Worm (Caenorhabditis elegans) whole organism, L3 larva: Measurements from ENCODE around the gene npp-16.

Source experiments
- R02D3.7 ChIP-seq: fragments of 150-350 bp; optimal IDR thresholded peaks from 2 replicates; lab custom pipeline; 2014; ENCODE audit warnings: missing biosample characterization, missing genetic modification characterization
- aly-2 ChIP-seq: fragments of 150-350 bp; optimal IDR thresholded peaks from 2 replicates; lab custom pipeline; 2014; ENCODE audit warnings: missing biosample characterization, missing genetic modification characterization
- ama-1 ChIP-seq: fragments of 150-350 bp; optimal IDR thresholded peaks from 2 replicates; lab custom pipeline; 2018
- ceh-16 ChIP-seq: sonication (generic microtip); optimal IDR thresholded peaks from 2 replicates; lab custom pipeline; 2017; ENCODE audit warnings: missing biosample characterization, missing genetic modification characterization
- ceh-28 ChIP-seq: fragments of 150-350 bp; optimal IDR thresholded peaks from 2 replicates; lab custom pipeline; 2014; ENCODE audit warnings: missing biosample characterization, missing genetic modification reagents, missing genetic modification characterization
- ceh-82 ChIP-seq: fragments of 150-350 bp; optimal IDR thresholded peaks from 2 replicates; lab custom pipeline; 2014; ENCODE audit warnings: missing biosample characterization, missing genetic modification characterization
- ceh-9 ChIP-seq: sonication (generic microtip); optimal IDR thresholded peaks from 2 replicates; lab custom pipeline; 2018; ENCODE audit warnings: missing biosample characterization, missing genetic modification characterization
- daf-12 ChIP-seq: fragments of 150-350 bp; optimal IDR thresholded peaks from 2 replicates; lab custom pipeline; 2014; ENCODE audit warnings: missing biosample characterization, missing genetic modification reagents, missing genetic modification characterization
- egl-27 ChIP-seq: sonication (generic microtip); optimal IDR thresholded peaks from 4 replicates; lab custom pipeline; 2017; ENCODE audit warnings: missing biosample characterization, missing genetic modification reagents, missing genetic modification characterization
- egl-5 ChIP-seq: fragments of 150-350 bp; optimal IDR thresholded peaks from 2 replicates; lab custom pipeline; 2017; ENCODE audit warnings: missing biosample characterization, missing genetic modification reagents, missing genetic modification characterization, inconsistent platforms
- elt-1 ChIP-seq: fragments of 150-350 bp; optimal IDR thresholded peaks from 2 replicates; lab custom pipeline; 2014; ENCODE audit warnings: missing biosample characterization, missing genetic modification characterization
- elt-2 ChIP-seq: sonication (generic microtip); optimal IDR thresholded peaks from 2 replicates; lab custom pipeline; 2016; ENCODE audit warnings: missing genetic modification reagents, mild to moderate bottlenecking, missing genetic modification characterization, missing compliant biosample characterization
- elt-3 ChIP-seq, 3 experiments: fragments of 150-350 bp in 1 of 3; sonication (generic microtip) in 2 of 3; optimal IDR thresholded peaks; 2 replicates in 2 of 3; 4 replicates in 1 of 3; lab custom pipeline; 2014 to 2017; ENCODE audit warnings: missing biosample characterization in 3 of 3, missing genetic modification characterization in 3 of 3
- eor-1 ChIP-seq, 2 experiments: fragments of 150-350 bp; optimal IDR thresholded peaks; 2 replicates each; lab custom pipeline; 2014 to 2018; ENCODE audit warnings: missing biosample characterization in 2 of 2, missing genetic modification characterization in 2 of 2
- fkh-2 ChIP-seq: fragments of 150-350 bp; optimal IDR thresholded peaks from 2 replicates; lab custom pipeline; 2014; ENCODE audit warnings: missing biosample characterization, missing genetic modification reagents, missing genetic modification characterization
- fos-1 ChIP-seq: fragments of 150-350 bp; optimal IDR thresholded peaks from 2 replicates; lab custom pipeline; 2014; ENCODE audit warnings: missing biosample characterization, missing genetic modification characterization
- hmg-11 ChIP-seq: sonication (generic microtip); optimal IDR thresholded peaks from 2 replicates; lab custom pipeline; 2016; ENCODE audit warnings: missing genetic modification characterization, missing compliant biosample characterization
- jun-1 ChIP-seq: fragments of 150-350 bp; optimal IDR thresholded peaks from 2 replicates; lab custom pipeline; 2014; ENCODE audit warnings: missing biosample characterization, missing genetic modification reagents, missing genetic modification characterization
- lin-15B ChIP-seq: fragments of 150-350 bp; optimal IDR thresholded peaks from 2 replicates; lab custom pipeline; 2014; ENCODE audit warnings: missing biosample characterization, missing genetic modification characterization
- lin-39 ChIP-seq: fragments of 150-350 bp; optimal IDR thresholded peaks from 2 replicates; lab custom pipeline; 2018; ENCODE audit warnings: missing biosample characterization, missing genetic modification reagents, missing genetic modification characterization
- lsy-12 ChIP-seq: sonication (generic microtip); optimal IDR thresholded peaks from 2 replicates; lab custom pipeline; 2016; ENCODE audit warnings: mild to moderate bottlenecking, missing genetic modification characterization, missing compliant biosample characterization
- mdl-1 ChIP-seq: fragments of 150-350 bp; optimal IDR thresholded peaks from 2 replicates; lab custom pipeline; 2014; ENCODE audit warnings: missing biosample characterization, missing genetic modification characterization
- mml-1 ChIP-seq: fragments of 150-350 bp; sonication (generic microtip); optimal IDR thresholded peaks from 3 replicates; lab custom pipeline; 2014; ENCODE audit warnings: missing biosample characterization, missing genetic modification characterization
- nfya-1 ChIP-seq: sonication (generic microtip); optimal IDR thresholded peaks from 2 replicates; lab custom pipeline; 2017; ENCODE audit warnings: missing genetic modification characterization, mild to moderate bottlenecking, missing compliant biosample characterization, antibody characterized with exemption, moderate library complexity; ENCODE audit not compliant: insufficient read depth
- nhr-11 ChIP-seq: fragments of 150-350 bp; optimal IDR thresholded peaks from 2 replicates; lab custom pipeline; 2014; ENCODE audit warnings: missing biosample characterization, missing genetic modification characterization
- nhr-12 ChIP-seq: fragments of 150-350 bp; optimal IDR thresholded peaks from 2 replicates; lab custom pipeline; 2014; ENCODE audit warnings: missing biosample characterization, missing genetic modification characterization
- nhr-23 ChIP-seq: fragments of 150-350 bp; optimal IDR thresholded peaks from 2 replicates; lab custom pipeline; 2014; ENCODE audit warnings: missing biosample characterization, missing genetic modification reagents, missing genetic modification characterization
- nhr-237 ChIP-seq: fragments of 150-350 bp; optimal IDR thresholded peaks from 2 replicates; lab custom pipeline; 2014; ENCODE audit warnings: missing biosample characterization, missing genetic modification characterization
- nhr-25 ChIP-seq: sonication (generic microtip); optimal IDR thresholded peaks from 2 replicates; lab custom pipeline; 2017; ENCODE audit warnings: missing biosample characterization, missing genetic modification characterization
- nhr-28 ChIP-seq: fragments of 150-350 bp; optimal IDR thresholded peaks from 2 replicates; lab custom pipeline; 2014; ENCODE audit warnings: missing biosample characterization, missing genetic modification characterization
- nhr-43 ChIP-seq: sonication (generic microtip); optimal IDR thresholded peaks from 2 replicates; lab custom pipeline; 2016; ENCODE audit warnings: mild to moderate bottlenecking, missing genetic modification characterization, missing compliant biosample characterization; ENCODE audit not compliant: poor library complexity, severe bottlenecking
- nhr-67 ChIP-seq: fragments of 150-350 bp; optimal IDR thresholded peaks from 2 replicates; lab custom pipeline; 2014; ENCODE audit warnings: missing biosample characterization, missing genetic modification characterization
- nhr-76 ChIP-seq: fragments of 150-350 bp; sonication (generic microtip); optimal IDR thresholded peaks from 5 replicates; lab custom pipeline; 2014; ENCODE audit warnings: missing biosample characterization, missing genetic modification characterization
- nhr-77 ChIP-seq: fragments of 150-350 bp; optimal IDR thresholded peaks from 2 replicates; lab custom pipeline; 2014; ENCODE audit warnings: missing biosample characterization, missing genetic modification characterization
- pha-4 ChIP-seq: fragments of 150-350 bp; optimal IDR thresholded peaks from 2 replicates; lab custom pipeline; 2014; ENCODE audit warnings: missing biosample characterization, missing genetic modification reagents, missing genetic modification characterization
- pqm-1 ChIP-seq: fragments of 150-350 bp; optimal IDR thresholded peaks from 2 replicates; lab custom pipeline; 2017; ENCODE audit warnings: missing biosample characterization, missing genetic modification characterization, inconsistent platforms
- sea-2 ChIP-seq: fragments of 150-350 bp; sonication (generic microtip); optimal IDR thresholded peaks from 4 replicates; lab custom pipeline; 2014; ENCODE audit warnings: missing biosample characterization, missing genetic modification reagents, missing genetic modification characterization
- skn-1 ChIP-seq: fragments of 150-350 bp; optimal IDR thresholded peaks from 2 replicates; lab custom pipeline; 2014; ENCODE audit warnings: missing biosample characterization, missing genetic modification characterization
- snpc-4 ChIP-seq: fragments of 150-350 bp; optimal IDR thresholded peaks from 2 replicates; lab custom pipeline; 2014; ENCODE audit warnings: missing biosample characterization, missing genetic modification characterization
- tbx-2 ChIP-seq: sonication (generic microtip); optimal IDR thresholded peaks from 2 replicates; lab custom pipeline; 2016; ENCODE audit warnings: mild to moderate bottlenecking, missing genetic modification characterization, missing compliant biosample characterization
- unc-39 ChIP-seq: sonication (generic microtip); optimal IDR thresholded peaks from 4 replicates; lab custom pipeline; 2017; ENCODE audit warnings: missing biosample characterization, missing genetic modification characterization
- unc-62 ChIP-seq: fragments of 150-350 bp; sonication (generic microtip); optimal IDR thresholded peaks from 4 replicates; lab custom pipeline; 2014; ENCODE audit warnings: missing biosample characterization, missing genetic modification reagents, missing genetic modification characterization
- zag-1 ChIP-seq: fragments of 150-350 bp; optimal IDR thresholded peaks from 2 replicates; lab custom pipeline; 2014; ENCODE audit warnings: missing biosample characterization, missing genetic modification characterization
- ztf-11 ChIP-seq: fragments of 150-350 bp; optimal IDR thresholded peaks from 2 replicates; lab custom pipeline; 2014; ENCODE audit warnings: missing biosample characterization, missing genetic modification characterization
- ztf-4 ChIP-seq: fragments of 150-350 bp; optimal IDR thresholded peaks from 2 replicates; lab custom pipeline; 2014; ENCODE audit warnings: missing biosample characterization, missing genetic modification characterization

Gene npp-16

DNA sequence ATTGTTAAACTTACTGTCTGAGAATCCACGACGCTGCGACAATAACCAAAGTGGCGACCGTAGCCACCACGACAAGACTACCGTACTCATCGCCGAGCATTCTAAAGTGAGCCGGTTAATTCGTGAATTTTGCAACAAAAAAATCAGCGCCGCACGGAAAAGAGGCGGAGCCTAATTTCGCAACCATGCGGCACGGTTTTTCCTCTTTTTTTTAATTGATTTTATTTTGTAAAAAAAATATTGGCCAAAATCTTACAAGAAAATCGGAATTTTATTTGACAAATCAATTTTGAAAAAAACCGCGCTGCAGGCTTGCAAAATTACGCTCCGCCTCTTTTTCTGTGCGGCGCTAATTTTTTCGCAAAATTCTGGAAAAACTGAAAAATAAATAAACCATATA lies 17.8 kb downstream of the npp-16 start, which contains the start of gene dolk-1:
TSS of gene dolk-1 (minus strand) at position 101 of the 400 bp plus-strand sequence.
- TF ChIP-seq ztf-4 (tag; lab: Kevin White, UChicago): no peak
- TF ChIP-seq fkh-2: no peak
- TF ChIP-seq ama-1 (lab: Kevin White, UChicago): no peak
- TF ChIP-seq ceh-9 (tag; lab: Kevin White, UChicago): no peak
- no peak for TF ChIP-seq elt-2 (tag; lab: Kevin White, UChicago)
- TF ChIP-seq lsy-12 (tag; lab: Kevin White, UChicago): no peak
- TF ChIP-seq nhr-25: no peak
- no peak for TF ChIP-seq nfya-1
- TF ChIP-seq eor-1 (tag; optimal IDR thresholded peaks at IDR 0.05; lab: Kevin White, UChicago): no peak
- TF ChIP-seq elt-3 (tag; optimal IDR thresholded peaks at IDR 0.05; lab: Kevin White, UChicago): no peak
- no peak for TF ChIP-seq snpc-4 (tag; lab: Kevin White, UChicago)
- TF ChIP-seq mml-1 (tag; lab: Kevin White, UChicago): no peak
- no peak for TF ChIP-seq sea-2 (GFP tag; lab: Kevin White, UChicago)
- no peak for TF ChIP-seq ceh-82
- no peak for TF ChIP-seq unc-62 (GFP tag; lab: Kevin White, UChicago)
- no peak for TF ChIP-seq nhr-67 (tag; lab: Kevin White, UChicago)

DNA sequence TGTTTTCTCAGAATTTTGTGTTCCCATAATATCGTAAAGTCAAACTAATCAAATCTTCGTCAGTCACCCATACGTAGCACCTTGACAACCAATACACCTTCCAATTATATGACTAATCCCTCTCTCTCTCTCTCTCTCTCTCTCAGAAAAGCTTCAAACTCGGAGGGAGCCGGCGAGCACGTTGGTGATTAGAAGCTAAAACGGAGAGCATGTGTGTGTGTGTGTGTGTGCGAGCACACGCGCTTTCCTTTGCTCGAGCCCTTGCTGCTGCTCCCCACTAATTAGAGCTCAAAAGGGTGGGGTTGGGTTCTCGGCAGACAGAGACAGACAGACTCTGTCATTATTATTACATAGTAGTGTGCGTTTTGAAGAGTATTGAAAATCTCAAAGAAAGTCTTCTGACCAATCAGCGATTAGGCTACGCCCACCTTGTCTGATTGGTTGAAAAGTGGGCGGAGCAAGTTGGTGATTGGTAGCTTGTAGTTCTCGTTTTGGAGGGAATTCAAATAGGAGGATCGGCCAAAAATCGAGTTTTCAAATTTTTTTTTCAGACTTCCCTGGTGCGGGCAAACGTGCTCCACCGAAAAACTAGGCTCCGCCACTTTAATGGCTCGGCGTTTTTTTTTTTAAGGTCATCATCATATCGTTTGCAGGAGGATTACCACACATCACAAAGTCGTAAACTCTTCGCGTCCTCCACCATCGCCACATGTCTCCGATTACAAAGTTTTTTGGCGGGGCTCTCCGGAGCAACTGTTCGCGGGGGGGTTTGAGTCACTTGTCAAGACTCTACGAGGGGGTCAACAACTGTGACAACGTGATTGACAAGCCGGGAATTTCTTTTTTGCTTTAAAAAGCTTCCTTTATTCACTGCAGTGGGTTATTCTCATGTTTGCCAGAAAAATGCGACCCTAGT lies 19.6 kb downstream of the npp-16 start:
- no peak for TF ChIP-seq unc-39 (tag; lab: Kevin White, UChicago)
- TF ChIP-seq mdl-1 (tag; lab: Kevin White, UChicago): no peak
- no peak for TF ChIP-seq pqm-1 (tag; lab: Kevin White, UChicago)
- TF ChIP-seq lin-15B: peak; percentile 47
- no peak for TF ChIP-seq elt-2 (tag; lab: Kevin White, UChicago)
- TF ChIP-seq nfya-1: peak; percentile 99
- no peak for TF ChIP-seq nhr-23 (tag; lab: Kevin White, UChicago)
- TF ChIP-seq ztf-11 (tag; lab: Kevin White, UChicago): no peak
- no peak for TF ChIP-seq nhr-25
- TF ChIP-seq egl-27 (tag; lab: Kevin White, UChicago): no peak
- no peak for TF ChIP-seq nhr-237 (tag; lab: Kevin White, UChicago)
- TF ChIP-seq hmg-11 (tag; lab: Kevin White, UChicago): no peak

DNA sequence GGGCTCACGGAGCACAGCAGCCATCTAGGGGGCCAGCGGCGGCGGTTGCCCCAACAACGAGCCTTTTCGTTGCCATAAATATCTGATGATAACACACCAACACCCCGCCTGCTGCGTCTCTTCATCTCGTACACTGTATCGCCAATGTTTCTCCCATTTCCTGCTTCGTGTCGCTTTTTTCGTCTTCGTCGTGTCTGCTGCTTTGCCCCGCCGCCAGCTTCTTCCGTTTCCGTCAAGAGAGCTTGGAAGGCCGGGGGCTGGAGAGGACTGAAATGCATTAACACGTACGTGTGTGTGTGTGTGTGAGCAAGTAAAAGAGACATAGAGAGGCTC lies 20.2 kb downstream of the npp-16 start:
- TF ChIP-seq egl-5 (tag; lab: Kevin White, UChicago) (no peak), tbx-2 (no peak), jun-1 (tag; lab: Kevin White, UChicago) (no peak), nhr-28 (no peak), nfya-1 (peak; percentile 64), nhr-12 (tag; lab: Kevin White, UChicago) (no peak), mdl-1 (tag; lab: Kevin White, UChicago) (no peak), nhr-43 (no peak), nhr-76 (tag; lab: Kevin White, UChicago) (no peak), ama-1 (lab: Kevin White, UChicago) (no peak), pha-4 (no peak), ztf-11 (tag; lab: Kevin White, UChicago) (no peak), lin-39 (peak; percentile 34), ztf-4 (tag; lab: Kevin White, UChicago) (no peak), pqm-1 (tag; lab: Kevin White, UChicago) (no peak), nhr-11 (tag; lab: Kevin White, UChicago) (no peak), ceh-82 (no peak), aly-2 (tag; lab: Kevin White, UChicago) (no peak), lin-15B (peak; percentile 34), egl-27 (tag; lab: Kevin White, UChicago) (no peak), sea-2 (GFP tag; lab: Kevin White, UChicago) (no peak), snpc-4 (tag; lab: Kevin White, UChicago) (peak; percentile 57), R02D3.7 (no peak), fkh-2 (no peak), nhr-25 (no peak), ceh-9 (tag; lab: Kevin White, UChicago) (no peak), daf-12 (tag; lab: Kevin White, UChicago) (no peak), fos-1 (tag; lab: Kevin White, UChicago) (no peak), nhr-77 (tag; lab: Kevin White, UChicago) (no peak), ceh-16 (tag; lab: Kevin White, UChicago) (no peak), unc-39 (tag; lab: Kevin White, UChicago) (no peak), skn-1 (tag; lab: Kevin White, UChicago) (no peak), elt-3 (tag; optimal IDR thresholded peaks at IDR 0.05; lab: Kevin White, UChicago) (no peak), ceh-28 (tag; lab: Kevin White, UChicago) (no peak), zag-1 (no peak), elt-1 (tag; lab: Kevin White, UChicago) (no peak), hmg-11 (tag; lab: Kevin White, UChicago) (peak; percentile 37), lsy-12 (tag; lab: Kevin White, UChicago) (no peak), eor-1 (tag; optimal IDR thresholded peaks at IDR 0.05; lab: Kevin White, UChicago) (no peak)
